Fruit fly (Drosophila melanogaster) S2 (cell line): ENCODE results near the gene sty.

Source experiments
- CG8478 ChIP-seq: fragments of >200 bp; optimal IDR thresholded peaks from 2 replicates; lab custom pipeline; 2018
- CTCF ChIP-seq, 2 experiments: fragments of >200 bp; optimal IDR thresholded peaks; 2 replicates each; lab custom pipeline; 2018

- TF ChIP-seq CTCF (optimal IDR thresholded peaks at IDR 0.05; lab: Kevin White, UChicago) (no peak), CG8478 (lab: Kevin White, UChicago) (no peak)
These were observed 9.0 kb downstream of the sty start for dm6 chr3L:3415633-3416198.
